Worm (Caenorhabditis elegans) whole organism, L1 larva: ENCODE results near the gene C49H3.16.

Experiments used
- F16B12.6 ChIP-seq: fragments of 150-350 bp; optimal IDR thresholded peaks from 2 replicates; lab custom pipeline; 2014; ENCODE audit warnings: missing biosample characterization, missing genetic modification characterization
- dsc-1 ChIP-seq: sonication (generic microtip); optimal IDR thresholded peaks from 2 replicates; lab custom pipeline; 2016; ENCODE audit warnings: mild to moderate bottlenecking, missing genetic modification characterization, missing compliant biosample characterization
- ets-5 ChIP-seq: fragments of 200-800 bp; sonication (Bioruptor generic); IDR thresholded peaks from 2 replicates; pipeline ENCODE4 v1.3.6; 2022; ENCODE audit warnings: missing genetic modification characterization, missing compliant biosample characterization
- fos-1 ChIP-seq: fragments of 150-350 bp; optimal IDR thresholded peaks from 2 replicates; lab custom pipeline; 2014; ENCODE audit warnings: missing biosample characterization, missing genetic modification characterization
- jun-1 ChIP-seq: fragments of 150-350 bp; optimal IDR thresholded peaks from 2 replicates; lab custom pipeline; 2014; ENCODE audit warnings: missing biosample characterization, missing genetic modification reagents, missing genetic modification characterization
- nhr-12 ChIP-seq: sonication (generic microtip); optimal IDR thresholded peaks from 2 replicates; lab custom pipeline; 2017; ENCODE audit warnings: missing biosample characterization, missing genetic modification characterization
- nhr-28 ChIP-seq: fragments of 150-350 bp; optimal IDR thresholded peaks from 2 replicates; lab custom pipeline; 2014; ENCODE audit warnings: missing biosample characterization, missing genetic modification characterization
- nhr-71 ChIP-seq: sonication (generic microtip); optimal IDR thresholded peaks from 2 replicates; lab custom pipeline; 2016; ENCODE audit warnings: mild to moderate bottlenecking, missing genetic modification characterization, moderate library complexity, missing compliant biosample characterization
- skn-1 ChIP-seq: fragments of 150-350 bp; optimal IDR thresholded peaks from 2 replicates; lab custom pipeline; 2014; ENCODE audit warnings: missing biosample characterization, missing genetic modification characterization
- tlp-1 ChIP-seq: fragments of 150-350 bp; optimal IDR thresholded peaks from 2 replicates; lab custom pipeline; 2014; ENCODE audit warnings: missing biosample characterization, missing genetic modification characterization

ce11 chrIV:7926102-7926840 lies 6.0 kb downstream of the C49H3.16 start, which contains the start of gene rps-2:
- TF ChIP-seq F16B12.6 (no peak), ets-5 (GFP tag; lab: Robert Waterston, UW) (no peak), nhr-28 (tag; lab: Kevin White, UChicago) (no peak), tlp-1 (tag; lab: Kevin White, UChicago) (no peak), nhr-71 (tag; lab: Kevin White, UChicago) (peak; percentile 31), fos-1 (tag; lab: Kevin White, UChicago) (no peak), skn-1 (peak; percentile 39), nhr-12 (tag; lab: Kevin White, UChicago) (no peak), dsc-1 (tag; lab: Kevin White, UChicago) (no peak), jun-1 (tag; lab: Kevin White, UChicago) (no peak)
